Fruit fly (Drosophila melanogaster) whole organism, prepupa: ENCODE results near the gene Elp1.

Experiments used
- Blimp-1 ChIP-seq: fragments of 200-800 bp; sonication (Bioruptor generic); optimal IDR thresholded peaks from 3 replicates; lab custom pipeline; 2017; ENCODE audit warnings: missing biosample characterization, missing genetic modification characterization, mild to moderate bottlenecking, moderate library complexity, missing genetic modification reagents
- Hr4 ChIP-seq: fragments of 200-800 bp; sonication (Bioruptor generic); optimal IDR thresholded peaks from 3 replicates; lab custom pipeline; 2016; ENCODE audit warnings: missing biosample characterization, missing genetic modification characterization
- eg ChIP-seq: fragments of 200-800 bp; sonication (Bioruptor generic); IDR thresholded peaks from 3 replicates; pipeline ENCODE4 v1.3.6; 2022; ENCODE audit warnings: missing biosample characterization, missing genetic modification characterization
- esn ChIP-seq: fragments of 200-800 bp; sonication (Bioruptor generic); optimal IDR thresholded peaks from 2 replicates; lab custom pipeline; 2016; ENCODE audit warnings: missing biosample characterization, mild to moderate bottlenecking, missing genetic modification characterization, moderate library complexity
- topi ChIP-seq: fragments of 200-800 bp; sonication (Bioruptor generic); optimal IDR thresholded peaks from 3 replicates; lab custom pipeline; 2016; ENCODE audit warnings: missing biosample characterization, missing genetic modification characterization

- TF ChIP-seq topi (GFP tag; lab: Kevin White, UChicago) (no peak), eg (GFP tag; lab: Robert Waterston, UW) (no peak), esn (GFP tag; lab: Kevin White, UChicago) (no peak), Blimp-1 (GFP tag; lab: Kevin White, UChicago) (no peak), Hr4 (no peak)
These were observed 45.4 kb downstream of the Elp1 start, which contains the start of gene CG14717 for dm6 chr3R:11696209-11696608.
